Worm (Caenorhabditis elegans): ENCODE data around the gene best-1.

best-1 gene

ce11 chrIV:13093677-13094076 lies 15.9 kb downstream of the best-1 start, which contains the start of the genes prcc-1 and C39E9.12:
Gene prcc-1 (minus strand): TSS chrIV:13093795.
Gene C39E9.12 (plus strand): TSS chrIV:13094007.
- TF ChIP-seq ets-4 (GFP tag; optimal IDR thresholded peaks at IDR 0.05) (no peak), ztf-6 (GFP tag; IDR thresholded peaks at IDR 0.05) (no peak), egrh-3 (GFP tag; IDR thresholded peaks at IDR 0.05) (no peak), bed-2 (GFP tag; IDR thresholded peaks at IDR 0.05) (no peak), fkh-3 (tag; optimal IDR thresholded peaks at IDR 0.05) (no peak), C17E4.6 (GFP tag; IDR thresholded peaks at IDR 0.05) (no peak), let-607 (tag; optimal IDR thresholded peaks at IDR 0.05) (no peak), T26A5.8 (tag; optimal IDR thresholded peaks at IDR 0.05) (no peak), attf-3 (GFP tag; conservative IDR thresholded peaks at IDR 0.05) (peak; percentile 49; the same call in 1 of the 2 replicates), akir-1 (GFP tag; optimal IDR thresholded peaks at IDR 0.05) (no peak), madf-10 (tag; optimal IDR thresholded peaks at IDR 0.05) (no peak), K12H6.12 (tag; optimal IDR thresholded peaks at IDR 0.05) (no peak), ZK185.1 (tag; optimal IDR thresholded peaks at IDR 0.05; ENCODE audit: poor library complexity, severe bottlenecking) (no peak), egl-18 (GFP tag; IDR thresholded peaks at IDR 0.05) (no peak), nfya-2 (GFP tag; IDR thresholded peaks at IDR 0.05) (no peak), tlf-1 (GFP tag; optimal IDR thresholded peaks at IDR 0.05) (peak; percentile 44), nfya-1 (tag; optimal IDR thresholded peaks at IDR 0.05; ENCODE audit: borderline replicate concordance, insufficient read depth) (no peak), rec-8 (tag; optimal IDR thresholded peaks at IDR 0.05) (no peak), repo-1 (tag; optimal IDR thresholded peaks at IDR 0.05) (no peak), tbx-9 (tag; optimal IDR thresholded peaks at IDR 0.05; ENCODE audit: borderline replicate concordance) (no peak), sea-2 (GFP tag; IDR thresholded peaks at IDR 0.05) (no peak), B0336.3 (GFP tag; IDR thresholded peaks at IDR 0.05) (0 out of 2 replicates have a peak, but pooled peaks have one; percentile 21), D2030.7 (GFP tag; IDR thresholded peaks at IDR 0.05) (peak; percentile 89), somi-1 (GFP tag; optimal IDR thresholded peaks at IDR 0.05) (no peak), nhr-179 (tag; optimal IDR thresholded peaks at IDR 0.05) (no peak), ztf-22 (GFP tag; optimal IDR thresholded peaks at IDR 0.05) (no peak), snpc-1.3 (tag; optimal IDR thresholded peaks at IDR 0.05; ENCODE audit: insufficient read depth) (peak; percentile 3), lin-40 (tag; optimal IDR thresholded peaks at IDR 0.05) (no peak), rcor-1 (GFP tag; IDR thresholded peaks at IDR 0.05) (peak; percentile 23; the same call in 1 of the 2 replicates), gei-17 (GFP tag; optimal IDR thresholded peaks at IDR 0.05) (no peak), ztf-18 (tag; optimal IDR thresholded peaks at IDR 0.05) (no peak), madf-6 (GFP tag; IDR thresholded peaks at IDR 0.05) (peak; percentile 95), madf-8 (GFP tag; conservative IDR thresholded peaks at IDR 0.05) (peak; percentile 84), him-1 (tag; optimal IDR thresholded peaks at IDR 0.05) (peak; percentile 1), attf-6 (GFP tag; IDR thresholded peaks at IDR 0.05) (no peak), bed-1 (GFP tag; IDR thresholded peaks at IDR 0.05) (no peak), pha-4 (tag; optimal IDR thresholded peaks at IDR 0.05) (no peak), F49E8.2 (tag; optimal IDR thresholded peaks at IDR 0.05; ENCODE audit: insufficient read depth) (peak; percentile 9), mel-28 (tag; optimal IDR thresholded peaks at IDR 0.05; ENCODE audit: borderline replicate concordance) (no peak), F37B4.10 (GFP tag; IDR thresholded peaks at IDR 0.05) (no peak), nhr-80 (tag; optimal IDR thresholded peaks at IDR 0.05) (no peak), atf-7 (tag; optimal IDR thresholded peaks at IDR 0.05) (no peak), nfyb-1 (GFP tag; IDR thresholded peaks at IDR 0.05) (no peak), ccch-3 (GFP tag; optimal IDR thresholded peaks at IDR 0.05) (no peak), C06A6.2 (GFP tag; conservative IDR thresholded peaks at IDR 0.05) (no peak), sdz-38 (tag; optimal IDR thresholded peaks at IDR 0.05) (no peak), ceh-58 (GFP tag; IDR thresholded peaks at IDR 0.05) (no peak), ztf-25 (GFP tag; IDR thresholded peaks at IDR 0.05) (no peak), K11D2.4 (GFP tag; IDR thresholded peaks at IDR 0.05) (no peak)

All from whole organism, young adult.